Worm (Caenorhabditis elegans) whole organism, L2 larva: Measurements from ENCODE around the gene abu-2.

Source experiments
- ZK546.5 ChIP-seq: sonication (generic microtip); optimal IDR thresholded peaks from 2 replicates; lab custom pipeline; 2017; ENCODE audit warnings: missing biosample characterization, missing genetic modification characterization
- ceh-82 ChIP-seq: fragments of 150-350 bp; optimal IDR thresholded peaks from 2 replicates; lab custom pipeline; 2014; ENCODE audit warnings: missing biosample characterization, missing genetic modification characterization
- fos-1 ChIP-seq: fragments of 150-350 bp; optimal IDR thresholded peaks from 2 replicates; lab custom pipeline; 2014; ENCODE audit warnings: missing biosample characterization, missing genetic modification characterization
- lsy-2 ChIP-seq, 2 experiments: fragments of 150-350 bp in 1 of 2; sonication (generic microtip) in 1 of 2; optimal IDR thresholded peaks; 2 replicates each; lab custom pipeline; 2014 to 2017; ENCODE audit warnings: missing biosample characterization in 2 of 2, missing genetic modification characterization in 2 of 2
- nhr-10 ChIP-seq: sonication (generic microtip); optimal IDR thresholded peaks from 2 replicates; lab custom pipeline; 2017; ENCODE audit warnings: missing biosample characterization, missing genetic modification characterization
- unc-39 ChIP-seq: fragments of 150-350 bp; optimal IDR thresholded peaks from 2 replicates; lab custom pipeline; 2014; ENCODE audit warnings: missing biosample characterization, missing genetic modification characterization
- unc-62 ChIP-seq: fragments of 150-350 bp; optimal IDR thresholded peaks from 2 replicates; lab custom pipeline; 2014; ENCODE audit warnings: missing biosample characterization, missing genetic modification reagents, missing genetic modification characterization

- TF ChIP-seq fos-1 (tag; lab: Kevin White, UChicago) (no peak), ceh-82 (tag; lab: Kevin White, UChicago) (no peak), unc-62 (GFP tag; lab: Kevin White, UChicago) (no peak), nhr-10 (tag; lab: Kevin White, UChicago) (no peak), ZK546.5 (tag; lab: Kevin White, UChicago) (no peak), lsy-2 (tag; optimal IDR thresholded peaks at IDR 0.05; lab: Kevin White, UChicago) (no peak), unc-39 (tag; lab: Kevin White, UChicago) (no peak)
These were observed 16.0 kb downstream of the abu-2 start for ce11 chrX:1394437-1394836.
